Fruit fly (Drosophila melanogaster): ENCODE results near the gene Gbeta5.

Gbeta5 gene

dm6 chrX:8113386-8114279 is 38.4 kb downstream of the Gbeta5 start (continued):
- no peak for TF ChIP-seq p53 (GFP tag; optimal IDR thresholded peaks at IDR 0.05)
- TF ChIP-seq HHEX (GFP tag; optimal IDR thresholded peaks at IDR 0.05): peak; percentile 66
- peak; percentile 54; the same call in 1 of the 2 replicates for TF ChIP-seq Xrp1 (GFP tag; IDR thresholded peaks at IDR 0.05)
- peak; percentile 14 for TF ChIP-seq Deaf1 (tag; optimal IDR thresholded peaks at IDR 0.05)
- peak; percentile 72 for TF ChIP-seq sens (GFP tag)
- no peak for TF ChIP-seq Scr (GFP tag; IDR thresholded peaks at IDR 0.05; ENCODE audit: partially characterized antibody)
- TF ChIP-seq CG6654 (GFP tag; optimal IDR thresholded peaks at IDR 0.05): no peak
- TF ChIP-seq CG2678 (tag; optimal IDR thresholded peaks at IDR 0.05): peak; percentile 74
- no peak for TF ChIP-seq stwl (tag; optimal IDR thresholded peaks at IDR 0.05)
- TF ChIP-seq CG3163 (GFP tag; optimal IDR thresholded peaks at IDR 0.05): peak; percentile 35
- TF ChIP-seq CG7963 (GFP tag; IDR thresholded peaks at IDR 0.05; ENCODE audit: partially characterized antibody): no peak
- TF ChIP-seq Rfx (GFP tag; IDR thresholded peaks at IDR 0.05): peak; percentile 87
- TF ChIP-seq unpg (GFP tag; optimal IDR thresholded peaks at IDR 0.05): peak; percentile 75
- no peak for TF ChIP-seq CG12104 (GFP tag; optimal IDR thresholded peaks at IDR 0.05)
- peak; percentile 82 for TF ChIP-seq CG18599 (GFP tag; optimal IDR thresholded peaks at IDR 0.05)
- TF ChIP-seq CG10431 (GFP tag; optimal IDR thresholded peaks at IDR 0.05): no peak
- no peak for TF ChIP-seq pnt (GFP tag; optimal IDR thresholded peaks at IDR 0.05)
- TF ChIP-seq Myb (GFP tag; optimal IDR thresholded peaks at IDR 0.05): peak; percentile 61
- peak; percentile 52; the same call in 1 of the 2 replicates for TF ChIP-seq CG11085 (GFP tag; IDR thresholded peaks at IDR 0.05)
- TF ChIP-seq GATAe (GFP tag; conservative IDR thresholded peaks at IDR 0.05): peak; percentile 48; the same call in 1 of the 2 replicates
- TF ChIP-seq CG1647 (GFP tag; optimal IDR thresholded peaks at IDR 0.05): peak; percentile 42
- no peak for TF ChIP-seq psq (GFP tag; optimal IDR thresholded peaks at IDR 0.05)
- TF ChIP-seq CG16863 (GFP tag; optimal IDR thresholded peaks at IDR 0.05): peak; percentile 40
- 0 out of 3 replicates have a peak, but pooled peaks have one; percentile 25 for TF ChIP-seq ken (GFP tag; IDR thresholded peaks at IDR 0.05)
- peak; percentile 63 for TF ChIP-seq ranshi (GFP tag; IDR thresholded peaks at IDR 0.05)
- TF ChIP-seq Fer3 (tag; optimal IDR thresholded peaks at IDR 0.05): peak; percentile 82
- no peak for TF ChIP-seq Lpt (GFP tag; optimal IDR thresholded peaks at IDR 0.05)
- peak; percentile 75 for TF ChIP-seq Fer1 (GFP tag; optimal IDR thresholded peaks at IDR 0.05)
- no peak for TF ChIP-seq prd (optimal IDR thresholded peaks at IDR 0.05)
- peak; percentile 47; the same call in 2 of the 3 replicates for TF ChIP-seq prd (GFP tag; IDR thresholded peaks at IDR 0.05)
- TF ChIP-seq Dll (GFP tag; IDR thresholded peaks at IDR 0.05; ENCODE audit: partially characterized antibody): no peak
- no peak for TF ChIP-seq Sry-β (GFP tag; optimal IDR thresholded peaks at IDR 0.05)
- TF ChIP-seq lilli (GFP tag; optimal IDR thresholded peaks at IDR 0.05): peak; percentile 73
- 0 out of 3 replicates have a peak, but pooled peaks have one; percentile 42 for TF ChIP-seq CG11093 (GFP tag; IDR thresholded peaks at IDR 0.05)
- TF ChIP-seq CG13424 (tag; optimal IDR thresholded peaks at IDR 0.05): peak; percentile 66
- TF ChIP-seq BtbVII (GFP tag; optimal IDR thresholded peaks at IDR 0.05): peak; percentile 3
- TF ChIP-seq cas (GFP tag; IDR thresholded peaks at IDR 0.05): peak; percentile 52; the same call in 1 of the 2 replicates
- TF ChIP-seq CG2712 (tag; optimal IDR thresholded peaks at IDR 0.05): peak; percentile 38
- TF ChIP-seq CG9727 (GFP tag; optimal IDR thresholded peaks at IDR 0.05): peak; percentile 44
- no peak for TF ChIP-seq br (optimal IDR thresholded peaks at IDR 0.05)
- no peak for TF ChIP-seq Doc3 (GFP tag; IDR thresholded peaks at IDR 0.05; ENCODE audit: partially characterized antibody)
- TF ChIP-seq CG3407 (GFP tag; optimal IDR thresholded peaks at IDR 0.05): no peak
- TF ChIP-seq Drgx (GFP tag; IDR thresholded peaks at IDR 0.05): no peak; the same call in 1 of the 2 replicates
- TF ChIP-seq wor (GFP tag; IDR thresholded peaks at IDR 0.05): no peak
- peak; percentile 63 for TF ChIP-seq CG1792 (GFP tag; optimal IDR thresholded peaks at IDR 0.05)
- no peak for TF ChIP-seq jing (GFP tag; optimal IDR thresholded peaks at IDR 0.05)
- peak; percentile 40; the same call in 1 of the 3 replicates for TF ChIP-seq CG14050 (GFP tag; IDR thresholded peaks at IDR 0.05)
- TF ChIP-seq scrt (GFP tag; optimal IDR thresholded peaks at IDR 0.05): peak; percentile 52
- no peak for TF ChIP-seq gt (GFP tag; IDR thresholded peaks at IDR 0.05)

Data from whole organism, embryonic.